Worm (Caenorhabditis elegans): ENCODE measurements around the gene K02E2.1.

DNA sequence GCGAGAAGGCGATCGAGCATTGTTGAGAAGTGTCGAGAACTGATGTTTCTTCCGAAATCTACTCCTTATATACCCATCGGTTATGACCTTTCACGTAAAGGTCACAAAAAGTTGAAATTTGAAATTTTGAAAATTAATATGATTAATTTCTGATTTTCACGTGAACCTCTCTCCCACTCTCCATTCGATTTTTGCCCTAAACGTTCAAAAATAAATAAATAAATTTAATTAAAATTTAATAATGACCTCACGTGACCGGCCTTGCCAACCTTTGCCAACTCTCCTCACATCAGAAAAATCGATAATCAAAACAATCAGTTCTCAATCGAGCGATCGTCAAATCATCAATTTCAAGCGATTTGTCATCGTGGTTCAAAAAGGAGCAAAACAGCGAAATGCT is 33.9 kb upstream of the K02E2.1 start, which contains the start of gene Y113G7C.1:
- TF ChIP-seq fos-1 (tag; optimal IDR thresholded peaks at IDR 0.05) (no peak), lin-39 (tag; optimal IDR thresholded peaks at IDR 0.05) (no peak), ama-1 (optimal IDR thresholded peaks at IDR 0.05) (no peak), sem-4 (tag; optimal IDR thresholded peaks at IDR 0.05) (no peak), nhr-77 (tag; optimal IDR thresholded peaks at IDR 0.05) (no peak), snpc-4 (tag; optimal IDR thresholded peaks at IDR 0.05) (no peak), zag-1 (tag; optimal IDR thresholded peaks at IDR 0.05) (no peak), ztf-11 (tag; optimal IDR thresholded peaks at IDR 0.05) (no peak), mbf-1 (tag; optimal IDR thresholded peaks at IDR 0.05) (no peak)

Measured in whole organism, L2 larva.